Fruit fly (Drosophila melanogaster): ENCODE data around the gene CG43232.

The CG43232 gene

DNA sequence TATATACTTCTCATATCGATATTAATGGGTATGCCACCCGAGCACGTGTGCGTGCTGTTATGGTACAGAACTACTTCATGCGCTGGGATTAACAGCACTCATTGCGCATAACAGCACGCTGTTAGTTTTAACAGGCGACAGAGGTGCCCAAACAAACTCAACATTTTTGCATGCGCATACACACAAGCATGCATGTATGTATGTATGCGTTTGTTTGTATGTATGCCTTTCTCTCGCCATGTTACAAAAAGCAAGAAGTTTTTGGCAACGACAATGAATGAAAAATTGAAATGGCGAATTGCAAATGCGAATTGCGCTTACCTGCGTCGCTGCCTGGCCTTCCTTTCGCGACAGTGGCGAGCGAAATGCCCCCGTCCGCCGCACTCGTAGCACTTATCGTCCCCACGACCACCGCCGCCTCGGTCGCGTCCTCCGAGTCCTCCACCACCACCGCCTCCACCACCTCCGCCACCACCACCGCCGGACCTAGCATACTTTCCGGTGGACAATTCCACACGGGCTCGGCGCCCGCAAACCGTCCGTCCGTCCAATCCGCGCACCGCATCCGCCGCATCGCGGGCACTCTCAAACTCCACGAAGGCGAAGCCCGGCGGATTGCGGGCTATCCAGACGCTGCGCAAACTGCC lies 12.6 kb upstream of the CG43232 start (continued):
- TF ChIP-seq CG7839 (tag; optimal IDR thresholded peaks at IDR 0.05) (no peak), sd (tag; optimal IDR thresholded peaks at IDR 0.05) (no peak), CG9932 (GFP tag; IDR thresholded peaks at IDR 0.05) (no peak), Atf-2 (GFP tag; optimal IDR thresholded peaks at IDR 0.05) (no peak), CG32767 (GFP tag; IDR thresholded peaks at IDR 0.05) (peak; percentile 63; the same call in 1 of the 2 replicates), lbe (GFP tag; optimal IDR thresholded peaks at IDR 0.05) (peak; percentile 11), grn (GFP tag; optimal IDR thresholded peaks at IDR 0.05) (no peak), lab (GFP tag; optimal IDR thresholded peaks at IDR 0.05) (no peak), unc-4 (GFP tag; IDR thresholded peaks at IDR 0.05; ENCODE audit: partially characterized antibody) (peak; percentile 20; the same call in 1 of the 2 replicates), CG33213 (GFP tag; optimal IDR thresholded peaks at IDR 0.05) (no peak), CG2116 (GFP tag; optimal IDR thresholded peaks at IDR 0.05) (no peak), sc (optimal IDR thresholded peaks at IDR 0.05) (no peak), sc (GFP tag; optimal IDR thresholded peaks at IDR 0.05) (no peak), Poxn (GFP tag; IDR thresholded peaks at IDR 0.05) (no peak), Sry-β (GFP tag; optimal IDR thresholded peaks at IDR 0.05) (peak; percentile 15), chm (GFP tag; IDR thresholded peaks at IDR 0.05) (no peak), Drgx (GFP tag; IDR thresholded peaks at IDR 0.05) (no peak), CG11456 (GFP tag; IDR thresholded peaks at IDR 0.05) (no peak), en (GFP tag; optimal IDR thresholded peaks at IDR 0.05) (no peak), CG6791 (GFP tag; IDR thresholded peaks at IDR 0.05; ENCODE audit: partially characterized antibody) (0 out of 3 replicates have a peak, but pooled peaks have one; percentile 32), gfzf (GFP tag; optimal IDR thresholded peaks at IDR 0.05) (no peak), klu (GFP tag; IDR thresholded peaks at IDR 0.05) (no peak), CG13775 (GFP tag; optimal IDR thresholded peaks at IDR 0.05) (no peak), phol (tag; optimal IDR thresholded peaks at IDR 0.05) (no peak), vnd (GFP tag; IDR thresholded peaks at IDR 0.05; ENCODE audit: partially characterized antibody) (no peak), exex (tag; optimal IDR thresholded peaks at IDR 0.05) (no peak)

dm6 chr2L:6919850-6920660 lies 11.9 kb upstream of the CG43232 start, which contains the start of gene x16:
Gene x16 (minus strand): TSS chr2L:6920210.
- TF ChIP-seq pros (GFP tag; optimal IDR thresholded peaks at IDR 0.05) = no peak
- TF ChIP-seq CG8478 (optimal IDR thresholded peaks at IDR 0.05) = no peak
- no peak for TF ChIP-seq CG7357 (GFP tag; IDR thresholded peaks at IDR 0.05)
- peak; percentile 11 for TF ChIP-seq CG2120 (GFP tag; optimal IDR thresholded peaks at IDR 0.05)
- TF ChIP-seq Six4 (GFP tag; optimal IDR thresholded peaks at IDR 0.05) = no peak
- no peak for TF ChIP-seq ATbp (GFP tag; optimal IDR thresholded peaks at IDR 0.05)
- TF ChIP-seq HmgD (GFP tag; optimal IDR thresholded peaks at IDR 0.05) = no peak
- peak; percentile 37; the same call in 1 of the 2 replicates for TF ChIP-seq CG9932 (GFP tag; IDR thresholded peaks at IDR 0.05)
- TF ChIP-seq CG15696 (tag; optimal IDR thresholded peaks at IDR 0.05) = no peak
- TF ChIP-seq vfl (GFP tag; optimal IDR thresholded peaks at IDR 0.05) = no peak
- no peak for TF ChIP-seq ttk (GFP tag; IDR thresholded peaks at IDR 0.05)
- TF ChIP-seq CG12769 (tag; optimal IDR thresholded peaks at IDR 0.05) = no peak
- TF ChIP-seq Dp (GFP tag; optimal IDR thresholded peaks at IDR 0.05) = peak; percentile 51
- no peak for TF ChIP-seq CG12659 (GFP tag; optimal IDR thresholded peaks at IDR 0.05)
- TF ChIP-seq gem (tag; optimal IDR thresholded peaks at IDR 0.05) = peak; percentile 15
- no peak for TF ChIP-seq Ptx1 (GFP tag; IDR thresholded peaks at IDR 0.05)
- no peak for TF ChIP-seq dm (GFP tag; optimal IDR thresholded peaks at IDR 0.05)
- no peak for TF ChIP-seq HLH4C (GFP tag; IDR thresholded peaks at IDR 0.05; ENCODE audit: partially characterized antibody)
- no peak for TF ChIP-seq CG17385 (GFP tag; optimal IDR thresholded peaks at IDR 0.05)
- peak; percentile 80 for TF ChIP-seq onecut (GFP tag; IDR thresholded peaks at IDR 0.05)
- TF ChIP-seq CG11093 (GFP tag; IDR thresholded peaks at IDR 0.05) = no peak
- no peak for TF ChIP-seq mam (GFP tag; optimal IDR thresholded peaks at IDR 0.05)
- no peak for TF ChIP-seq ems (GFP tag; optimal IDR thresholded peaks at IDR 0.05)
- no peak for TF ChIP-seq chm (GFP tag; IDR thresholded peaks at IDR 0.05)
- no peak for TF ChIP-seq CG5180 (GFP tag; optimal IDR thresholded peaks at IDR 0.05)
